Fruit fly (Drosophila melanogaster): Measurements from ENCODE around the gene Six4.
A peak's percentile ranks its signal among the peaks of the same experiment; 100 is the strongest.

Gene Six4

dm6 chr3L:20826950-20827910 lies 34.7 kb upstream of the Six4 start (continued):
- no peak for TF ChIP-seq CG6808 (GFP tag; optimal IDR thresholded peaks at IDR 0.05)
- no peak for TF ChIP-seq Lpt (GFP tag; optimal IDR thresholded peaks at IDR 0.05)
- no peak for TF ChIP-seq CG16779 (tag; optimal IDR thresholded peaks at IDR 0.05)
- TF ChIP-seq net (GFP tag; optimal IDR thresholded peaks at IDR 0.05) = peak; percentile 22
- peak; percentile 50 for TF ChIP-seq topi (GFP tag; optimal IDR thresholded peaks at IDR 0.05)

- TF ChIP-seq Blimp-1 (GFP tag; optimal IDR thresholded peaks at IDR 0.05) (peak; percentile 40), Hr4 (GFP tag; optimal IDR thresholded peaks at IDR 0.05) (peak; percentile 34), CG9139 (GFP tag; optimal IDR thresholded peaks at IDR 0.05) (no peak), Sox102F (GFP tag; optimal IDR thresholded peaks at IDR 0.05) (no peak), esn (GFP tag; optimal IDR thresholded peaks at IDR 0.05) (no peak), topi (GFP tag; optimal IDR thresholded peaks at IDR 0.05) (no peak), svp (GFP tag) (peak; percentile 33), CG31627 (GFP tag; optimal IDR thresholded peaks at IDR 0.05) (no peak)
Observed at dm6 chr3L:20823206-20823803, 30.7 kb upstream of the Six4 start.

DNA sequence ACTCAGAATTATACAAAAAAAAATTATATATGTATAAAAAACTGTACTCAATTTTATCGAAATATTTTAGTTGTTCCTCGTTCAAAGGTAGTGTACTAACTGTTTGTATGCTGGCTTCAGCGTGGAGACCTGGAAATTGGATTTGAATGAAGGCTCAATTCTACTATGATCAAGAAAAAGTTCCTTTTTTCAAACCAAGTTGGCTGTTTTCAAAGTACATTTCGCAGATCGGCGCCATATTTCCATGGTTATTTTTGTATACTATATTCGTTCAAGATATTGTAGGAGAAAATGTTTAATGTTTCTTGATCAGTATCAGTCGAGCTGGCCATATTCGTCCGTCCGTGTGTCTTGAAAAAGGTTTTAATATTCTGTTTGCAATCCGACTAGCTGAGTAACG lies 25.4 kb upstream of the Six4 start, which contains the start of gene Mst77F:
Gene Mst77F, minus strand, starts transcription at position 101 of the 400 bp plus-strand sequence.
- TF ChIP-seq vri (GFP tag; optimal IDR thresholded peaks at IDR 0.05) (no peak), CG8119 (GFP tag; IDR thresholded peaks at IDR 0.05) (no peak), Sox15 (GFP tag; optimal IDR thresholded peaks at IDR 0.05) (no peak)

- TF ChIP-seq ss (GFP tag; optimal IDR thresholded peaks at IDR 0.05) = no peak
- TF ChIP-seq OdsH (GFP tag; optimal IDR thresholded peaks at IDR 0.05) = no peak
- no peak for TF ChIP-seq CG6276 (GFP tag; optimal IDR thresholded peaks at IDR 0.05)
- no peak for TF ChIP-seq CG1621 (tag; optimal IDR thresholded peaks at IDR 0.05)
- no peak for TF ChIP-seq Eip75B (GFP tag; optimal IDR thresholded peaks at IDR 0.05)
- TF ChIP-seq Lpt (GFP tag; optimal IDR thresholded peaks at IDR 0.05) = no peak
- peak; percentile 21 for TF ChIP-seq esn (GFP tag; optimal IDR thresholded peaks at IDR 0.05)
- no peak for TF ChIP-seq CG32006 (GFP tag; optimal IDR thresholded peaks at IDR 0.05)
- TF ChIP-seq acj6 (GFP tag; optimal IDR thresholded peaks at IDR 0.05) = no peak
- TF ChIP-seq eg (GFP tag; IDR thresholded peaks at IDR 0.05) = no peak
- TF ChIP-seq spab (GFP tag; optimal IDR thresholded peaks at IDR 0.05) = no peak
- TF ChIP-seq Eip93F (GFP tag; optimal IDR thresholded peaks at IDR 0.05) = no peak
- peak; percentile 2 for TF ChIP-seq CG31627 (GFP tag; optimal IDR thresholded peaks at IDR 0.05)
Observed at dm6 chr3L:20815666-20816375, 23.2 kb upstream of the Six4 start, which contains the start of the genes CG3618 and Pka-R1. TSS of gene CG3618 (minus strand) at chr3L:20816075. TSS of gene Pka-R1 (plus strand) at chr3L:20816118.

DNA sequence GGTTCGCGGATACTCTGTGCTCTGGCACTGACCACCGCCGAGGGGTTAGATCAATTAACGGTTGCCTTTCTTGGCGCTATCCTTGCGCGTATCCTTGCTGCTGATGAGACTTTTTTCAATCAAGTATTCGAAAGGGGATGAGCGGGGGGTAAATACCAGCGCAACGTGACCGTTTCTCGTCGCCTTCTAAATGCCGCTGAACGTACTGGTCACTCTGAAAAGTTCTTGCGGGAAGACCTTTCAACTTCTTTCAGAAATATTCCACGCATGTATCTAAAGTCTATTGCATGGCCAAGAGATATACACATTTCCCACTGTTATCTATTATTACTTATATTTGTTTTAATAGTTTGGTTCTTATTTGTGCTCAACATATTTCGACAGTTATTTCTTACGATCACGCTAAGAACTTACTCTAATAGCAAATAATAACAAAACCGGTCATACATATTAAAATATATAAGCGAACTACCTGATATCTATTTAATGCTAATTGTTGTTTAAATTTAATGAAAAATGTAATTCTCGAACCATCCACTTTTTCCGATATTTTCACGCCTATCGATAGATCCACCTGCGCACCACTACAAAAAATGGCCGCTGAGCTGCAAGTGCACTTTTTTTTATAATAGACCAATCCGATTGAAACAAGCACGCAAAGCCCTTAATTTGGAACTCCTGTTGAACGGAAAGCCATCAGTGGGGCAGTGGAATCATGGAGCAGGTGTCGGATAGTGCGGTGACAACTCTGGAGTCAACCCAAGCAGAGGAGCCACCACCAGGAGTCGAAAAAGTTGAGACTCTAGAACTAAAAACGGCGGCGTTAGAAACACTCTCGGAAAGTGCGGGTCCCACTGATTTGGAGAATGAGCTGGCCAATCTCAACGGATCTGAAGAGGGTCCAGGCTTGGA lies 16.8 kb upstream of the Six4 start, which contains the start of the genes CG3634 and HIPP1:
Gene CG3634, minus strand, starts transcription at position 185 of the 912 bp plus-strand sequence.
Gene HIPP1, plus strand, starts transcription at position 582 of the 912 bp plus-strand sequence.
- TF ChIP-seq Eip78C (GFP tag) = no peak
- TF ChIP-seq esn (GFP tag; optimal IDR thresholded peaks at IDR 0.05) = peak; percentile 37
- peak; percentile 10 for TF ChIP-seq CG3032 (tag; optimal IDR thresholded peaks at IDR 0.05)
- TF ChIP-seq CG34406 (GFP tag; optimal IDR thresholded peaks at IDR 0.05) = no peak
- no peak for TF ChIP-seq Met (GFP tag; optimal IDR thresholded peaks at IDR 0.05)
- TF ChIP-seq CG1621 (tag; optimal IDR thresholded peaks at IDR 0.05) = peak; percentile 60
- no peak for TF ChIP-seq CG6808 (GFP tag; optimal IDR thresholded peaks at IDR 0.05)
